Fruit fly (Drosophila melanogaster) ovary, adult (tissue): Measurements from ENCODE around the gene car.

ENCODE experiments used
- CG17801 ChIP-seq: fragments of 200-800 bp; optimal IDR thresholded peaks from 2 replicates; lab custom pipeline; 2019; ENCODE audit warnings: missing biosample characterization, mild to moderate bottlenecking, missing genetic modification characterization, moderate library complexity; ENCODE audit not compliant: partially characterized antibody

The car gene

DNA sequence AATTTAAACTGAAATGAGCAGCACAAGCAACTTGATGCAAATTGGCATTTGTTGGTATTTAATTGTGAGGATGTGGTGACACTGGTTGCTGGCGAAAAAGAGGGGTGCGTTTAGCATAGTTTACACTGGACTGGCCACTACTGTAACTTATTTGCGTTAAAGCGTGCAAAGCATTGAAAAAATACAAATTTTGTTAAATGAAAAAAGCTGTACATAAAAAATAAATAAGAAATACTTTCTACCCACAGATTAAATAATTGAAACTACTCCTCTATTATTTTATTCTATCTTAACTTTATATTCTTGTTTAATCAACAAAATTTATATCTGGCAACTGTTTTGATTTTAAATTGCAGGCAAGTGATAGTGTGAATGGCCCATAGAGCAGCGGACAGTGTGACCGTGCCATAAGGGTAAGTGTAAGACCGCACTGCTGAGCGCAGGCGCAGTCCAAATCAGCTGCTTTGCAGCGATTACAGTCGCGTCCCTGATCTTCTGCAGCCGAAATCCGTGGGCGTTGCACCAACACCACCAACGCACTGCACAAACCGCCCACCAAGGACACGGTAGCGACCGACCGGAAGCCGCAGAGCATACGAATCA lies at the start of gene car, which contains the start of gene Grip84:
car (plus strand) TSS at position 306 of the 603 bp plus-strand sequence.
Grip84 (minus strand) TSS at position 51 of the 603 bp plus-strand sequence.
- TF ChIP-seq CG17801 (GFP tag; lab: Kevin White, UChicago) = no peak

DNA sequence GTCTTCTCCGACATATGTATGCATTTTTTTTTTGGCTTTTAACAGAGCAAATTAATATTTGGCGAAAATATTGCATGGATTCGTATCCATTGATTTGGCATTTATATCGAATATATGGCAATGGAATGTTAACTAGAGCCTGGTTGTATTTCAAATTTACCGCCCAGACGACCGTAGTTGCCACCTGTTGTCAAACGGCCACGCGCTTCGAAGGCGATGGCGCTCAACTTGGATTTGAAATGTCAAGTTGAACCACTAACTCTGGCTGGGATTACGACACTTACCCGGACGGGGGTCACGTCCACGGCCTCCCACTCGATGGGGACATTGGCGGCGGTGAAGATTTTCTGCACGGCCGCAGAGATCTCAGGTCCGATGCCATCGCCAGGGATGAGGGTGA lies 45.4 kb upstream of the car start:
- TF ChIP-seq CG17801 (GFP tag; lab: Kevin White, UChicago) = no peak

DNA sequence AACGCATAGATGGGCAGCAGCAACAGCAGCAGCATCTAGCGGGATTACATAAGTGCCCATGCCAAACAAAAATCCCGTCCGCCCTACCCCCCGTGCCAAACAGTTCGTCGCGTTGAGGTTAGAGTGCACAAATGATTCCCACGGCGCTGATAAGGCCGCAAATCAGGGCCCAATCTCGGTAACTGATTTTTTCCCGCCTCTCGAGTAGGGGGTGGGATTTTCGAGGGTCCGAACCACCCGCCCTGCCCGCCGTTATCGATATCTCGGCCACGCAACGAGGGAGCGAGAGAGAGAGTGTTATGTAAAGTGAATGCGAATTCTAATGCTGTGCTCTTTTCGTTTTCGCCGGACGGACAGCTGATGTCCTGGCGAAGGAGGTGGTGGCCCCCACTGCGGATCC lies 44.9 kb upstream of the car start:
- no peak for TF ChIP-seq CG17801 (GFP tag; lab: Kevin White, UChicago)

DNA sequence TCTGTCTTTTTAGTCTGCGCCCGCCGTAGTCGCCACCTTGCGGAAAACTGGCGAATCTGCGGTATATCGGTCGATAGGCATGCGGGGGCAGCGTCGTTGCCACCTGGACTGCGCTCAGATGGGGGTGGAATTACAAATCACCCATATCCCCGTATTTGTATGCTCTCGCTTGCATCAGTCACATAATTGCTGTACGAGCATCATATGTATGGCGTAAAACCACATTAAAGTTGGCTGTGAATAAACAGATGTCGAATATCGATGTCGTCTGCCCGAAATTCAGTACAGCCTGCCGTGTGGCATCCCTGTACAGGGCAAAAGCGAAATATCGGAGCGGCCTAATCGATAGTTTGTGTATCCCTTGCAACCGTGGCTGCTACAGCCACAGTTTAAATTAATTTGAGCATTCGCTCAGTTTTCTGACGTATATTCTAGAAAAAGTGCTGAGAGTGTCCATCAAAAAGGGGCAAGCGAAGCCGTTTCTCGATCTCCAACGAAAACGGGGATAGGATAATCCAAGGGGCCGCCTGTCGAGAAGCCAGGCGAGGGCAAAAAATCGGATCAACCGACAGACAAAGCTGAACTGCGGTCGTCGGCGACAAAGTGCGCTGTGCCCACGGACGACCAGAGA lies 44.0 kb upstream of the car start, which contains the start of the genes Idh3a and CoRest:
Idh3a (minus strand) TSS at position 58 of the 631 bp plus-strand sequence.
CoRest (plus strand) TSS at position 177 of the 631 bp plus-strand sequence.
- TF ChIP-seq CG17801 (GFP tag; lab: Kevin White, UChicago) = no peak

DNA sequence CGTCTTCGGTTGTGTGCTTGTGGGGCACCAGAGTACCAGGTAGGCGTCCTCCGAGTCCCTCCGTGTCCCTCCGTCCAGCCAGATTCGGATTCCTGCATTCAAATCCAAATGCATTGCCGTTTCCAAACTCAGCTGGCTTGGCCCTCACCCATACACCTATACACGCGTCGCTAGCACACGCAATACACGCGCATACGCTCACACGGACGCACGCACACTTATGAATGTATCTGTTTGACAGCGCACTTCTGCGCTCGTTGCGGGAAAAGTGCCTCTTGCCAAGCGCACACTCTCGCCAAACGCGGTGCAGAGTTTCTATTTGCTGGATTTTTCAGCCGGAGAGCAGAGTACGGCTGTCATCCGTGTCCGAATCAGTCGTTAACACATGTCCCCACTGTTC lies 43.2 kb upstream of the car start:
- no peak for TF ChIP-seq CG17801 (GFP tag; lab: Kevin White, UChicago)

DNA sequence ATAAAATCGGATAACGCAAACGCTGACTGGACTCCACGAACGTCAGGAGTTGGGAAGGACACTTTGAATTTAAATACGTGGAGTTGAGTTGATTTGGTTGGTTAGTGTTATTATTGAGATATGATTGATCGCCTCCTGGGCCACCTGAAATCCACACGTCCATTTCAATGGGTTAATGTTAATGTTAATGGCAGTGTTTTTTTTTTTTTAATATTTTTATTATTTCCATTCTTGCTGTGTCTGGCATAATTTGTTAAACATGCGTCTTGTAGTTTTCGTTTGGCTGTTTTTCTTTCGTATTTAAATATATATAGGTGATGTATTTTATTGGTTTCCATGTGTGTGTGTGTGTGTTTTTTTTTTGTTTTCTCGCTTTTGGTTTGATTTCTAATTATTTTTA lies 34.2 kb upstream of the car start, which contains the start of gene CG12231:
CG12231 (minus strand) TSS at position 101 of the 400 bp plus-strand sequence.
- TF ChIP-seq CG17801 (GFP tag; lab: Kevin White, UChicago) = no peak

DNA sequence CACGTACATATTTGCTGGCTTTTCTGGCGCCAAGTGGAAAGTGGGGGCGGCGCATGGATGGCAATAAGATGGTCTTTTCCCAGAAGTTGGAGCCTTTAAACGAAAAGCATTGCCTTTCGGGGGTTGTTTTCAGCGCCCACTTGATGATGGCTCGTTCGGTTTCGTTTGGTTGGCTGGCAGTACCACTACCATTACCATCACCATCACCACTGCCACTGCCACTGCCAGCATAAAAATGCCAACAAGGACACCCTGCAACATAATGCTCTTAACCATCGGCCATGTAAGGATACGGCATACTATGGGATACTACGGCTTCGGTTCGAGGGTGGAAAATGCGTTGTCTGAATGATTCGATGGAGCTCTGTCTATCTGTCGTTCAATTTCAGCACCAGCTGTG lies 30.4 kb upstream of the car start:
- no peak for TF ChIP-seq CG17801 (GFP tag; lab: Kevin White, UChicago)

DNA sequence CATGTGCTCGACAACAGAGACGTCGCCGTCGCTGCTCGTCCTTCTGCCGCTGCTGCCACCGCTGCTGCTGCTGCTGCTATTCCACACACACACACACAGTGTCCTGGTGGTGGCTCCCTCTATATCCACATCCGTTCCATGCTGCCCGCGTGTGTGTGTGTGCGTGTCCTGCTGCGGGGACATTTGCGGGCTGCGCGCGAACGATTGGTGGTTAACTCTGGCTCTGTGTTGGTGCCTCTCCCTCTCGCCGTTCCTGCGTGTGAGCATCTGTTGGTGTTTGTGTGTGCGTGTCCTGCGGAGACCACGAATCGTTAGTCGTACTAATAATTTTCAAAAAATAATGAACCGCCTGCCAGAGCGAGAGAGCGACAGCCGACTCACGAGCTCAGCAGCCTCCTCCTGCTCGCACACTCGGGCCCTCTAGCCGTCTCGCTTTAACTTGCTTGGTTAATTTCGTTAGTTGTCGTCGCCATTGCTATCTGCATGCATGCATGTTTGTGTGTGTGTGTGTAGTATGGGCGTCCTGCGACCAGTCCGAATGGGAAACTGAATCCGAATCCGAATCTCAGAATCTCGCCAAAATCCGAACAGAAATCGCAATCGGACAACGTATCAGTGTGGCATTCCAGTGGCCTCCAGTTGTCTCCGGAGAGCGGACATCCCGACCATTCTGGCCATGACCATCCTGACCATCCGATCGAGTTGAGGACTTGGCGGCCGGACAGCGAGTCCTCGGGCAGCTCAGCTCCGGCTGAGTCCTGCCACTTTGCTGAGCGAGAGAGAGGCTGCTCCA lies 19.8 kb upstream of the car start:
- TF ChIP-seq CG17801 (GFP tag; lab: Kevin White, UChicago) = no peak

DNA sequence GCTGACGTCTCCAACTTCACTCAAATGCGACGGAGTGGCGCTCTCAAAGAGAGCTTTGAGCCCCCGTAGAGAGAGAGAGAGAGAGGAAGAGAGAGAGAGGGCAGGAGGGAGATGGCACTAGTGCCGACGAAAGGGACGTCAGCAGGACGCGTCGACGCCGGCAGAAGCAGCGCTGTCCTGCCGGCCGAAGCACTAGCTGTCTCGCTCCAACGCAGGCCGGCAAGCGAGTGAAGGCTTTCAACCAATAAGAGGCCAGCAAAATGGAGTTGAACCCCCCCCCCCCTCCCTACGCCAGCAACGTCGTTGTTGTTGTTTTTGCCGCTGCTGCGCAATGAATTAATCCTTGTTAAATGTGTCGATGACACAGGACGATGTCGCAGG lies 19.2 kb upstream of the car start:
- no peak for TF ChIP-seq CG17801 (GFP tag; lab: Kevin White, UChicago)

DNA sequence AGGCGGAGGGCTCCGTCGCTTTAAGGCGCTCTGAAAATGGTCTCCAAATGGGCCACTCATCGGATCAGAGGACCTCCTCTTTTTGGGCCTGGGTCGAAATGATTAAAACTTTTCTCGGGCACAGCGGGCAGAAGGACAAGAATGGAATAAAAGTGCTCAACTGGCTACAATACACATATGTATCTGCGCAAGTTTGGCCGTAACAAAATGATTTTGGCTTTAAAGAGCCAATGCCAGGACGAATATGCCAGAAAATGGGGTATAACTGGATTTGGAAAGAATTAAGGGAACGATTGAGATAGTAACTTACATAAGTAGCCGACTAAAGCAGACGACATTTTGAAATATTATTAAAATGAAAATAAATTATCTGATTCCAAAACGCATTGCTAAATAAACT lies 18.4 kb upstream of the car start, which contains the start of gene CG32532:
CG32532 (minus strand) TSS at position 101 of the 400 bp plus-strand sequence.
- TF ChIP-seq CG17801 (GFP tag; lab: Kevin White, UChicago) = no peak

DNA sequence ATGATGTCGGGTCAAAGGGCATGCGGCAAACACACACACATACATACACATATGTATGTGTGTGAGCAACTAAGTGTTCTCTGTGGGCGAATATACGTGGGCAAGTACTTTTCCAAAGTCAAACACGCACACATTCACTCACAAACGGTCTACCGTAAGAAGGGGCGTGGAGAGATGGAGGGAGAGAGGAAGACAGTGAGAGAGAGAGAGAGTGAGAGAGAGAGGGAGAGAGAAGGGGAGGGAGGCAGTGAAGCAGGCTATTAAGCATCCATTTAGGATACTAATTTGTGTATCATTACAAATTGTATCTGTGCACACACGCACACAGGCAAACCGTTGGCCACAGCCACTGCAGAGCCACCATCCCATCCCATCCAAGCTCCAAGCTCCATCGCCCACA lies 17.4 kb upstream of the car start:
- no peak for TF ChIP-seq CG17801 (GFP tag; lab: Kevin White, UChicago)

DNA sequence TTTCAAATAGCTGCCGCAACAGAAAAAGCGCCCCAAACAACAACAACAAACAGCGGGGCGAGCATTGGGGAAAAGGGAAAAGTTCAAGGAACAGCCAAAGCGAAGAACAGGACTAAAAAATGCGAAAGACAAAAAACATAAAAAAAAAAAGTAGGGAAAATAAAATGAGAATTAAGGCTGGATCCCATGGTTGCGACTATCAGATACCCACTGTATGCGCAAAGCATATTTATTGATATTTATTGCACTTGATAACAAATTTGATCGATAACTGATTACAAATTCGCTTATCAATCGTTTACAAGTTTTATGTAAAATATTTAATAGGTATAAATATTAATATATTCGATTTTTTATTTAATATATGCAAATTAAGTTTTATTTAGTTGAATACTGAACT lies 16.2 kb upstream of the car start:
- TF ChIP-seq CG17801 (GFP tag; lab: Kevin White, UChicago) = no peak

DNA sequence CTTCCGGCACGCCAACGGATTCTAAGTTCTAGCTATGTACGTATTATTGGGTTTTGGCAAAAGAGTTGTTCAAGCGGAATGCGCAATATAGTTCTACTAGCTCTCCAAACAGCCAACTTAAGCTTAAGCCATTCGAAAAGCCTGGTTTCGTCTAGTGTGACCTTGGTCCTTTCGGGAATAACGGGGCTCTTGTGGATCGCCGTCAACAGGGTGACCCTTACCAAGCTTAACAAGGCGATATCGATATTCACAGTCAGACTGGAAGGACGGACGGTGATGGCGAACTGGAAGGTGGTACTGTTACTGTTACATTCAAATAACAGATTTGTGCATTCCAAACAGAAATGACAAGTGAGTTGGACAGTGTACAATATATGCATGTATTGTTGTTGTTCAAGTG lies 7.9 kb downstream of the car start:
- TF ChIP-seq CG17801 (GFP tag; lab: Kevin White, UChicago) = no peak

DNA sequence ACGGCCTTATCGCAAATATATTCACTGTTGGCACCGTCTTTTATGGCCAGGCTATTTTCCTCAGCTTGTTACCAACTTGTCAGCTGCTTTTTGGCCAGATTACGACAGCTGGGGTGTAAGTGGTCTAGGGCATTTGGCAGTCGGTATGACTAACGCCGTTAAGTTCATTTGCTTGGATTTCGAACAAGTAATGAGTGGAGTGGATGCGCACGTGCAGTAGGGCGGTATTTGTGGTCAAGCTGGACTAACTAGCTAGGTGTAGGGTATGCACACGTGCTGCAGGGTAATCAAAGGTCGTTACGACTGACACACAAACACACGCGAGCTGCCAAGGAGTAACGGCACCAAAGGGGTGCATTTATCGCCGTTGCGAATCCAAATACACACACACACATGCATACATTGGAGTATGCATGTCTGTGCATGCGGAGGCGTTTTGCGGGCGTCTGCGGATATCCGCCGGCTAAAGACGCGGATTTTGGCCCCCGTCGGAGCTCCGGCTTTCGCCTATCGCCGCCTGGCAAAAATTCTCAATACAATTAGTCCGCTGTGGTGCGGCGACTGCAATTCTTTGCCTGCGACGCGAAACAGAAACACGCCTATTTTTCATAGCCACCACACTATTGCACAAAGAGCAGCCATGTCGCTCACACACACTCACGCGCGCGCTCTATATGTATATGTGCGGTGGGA lies 12.3 kb downstream of the car start:
- TF ChIP-seq CG17801 (GFP tag; lab: Kevin White, UChicago) = peak; percentile 28
